Worm (Caenorhabditis elegans) whole organism, L4 larva: Measurements from ENCODE around the gene Y53C12B.1.

ENCODE experiments used
- T26A8.4 ChIP-seq: fragments of 200-800 bp; sonication (Bioruptor generic); IDR thresholded peaks from 2 replicates; pipeline ENCODE4 v1.3.6; 2022; ENCODE audit warnings: missing genetic modification characterization, missing compliant biosample characterization
- ama-1 ChIP-seq: fragments of 150-350 bp; optimal IDR thresholded peaks from 2 replicates; lab custom pipeline; 2014; ENCODE audit warnings: inconsistent platforms, mixed read lengths
- ceh-44 ChIP-seq: fragments of 200-800 bp; sonication (Bioruptor generic); IDR thresholded peaks from 2 replicates; pipeline ENCODE4 v1.3.6; 2022; ENCODE audit warnings: missing genetic modification reagents, missing genetic modification characterization, missing compliant biosample characterization
- ceh-82 ChIP-seq: sonication (generic microtip); optimal IDR thresholded peaks from 2 replicates; lab custom pipeline; 2017; ENCODE audit warnings: missing biosample characterization, missing genetic modification characterization
- ces-1 ChIP-seq: fragments of 150-350 bp; sonication (generic microtip); optimal IDR thresholded peaks from 4 replicates; lab custom pipeline; 2014; ENCODE audit warnings: missing biosample characterization, missing genetic modification reagents, missing genetic modification characterization
- dve-1 ChIP-seq: sonication (generic microtip); optimal IDR thresholded peaks from 2 replicates; lab custom pipeline; 2017; ENCODE audit warnings: antibody characterized with exemption, mild to moderate bottlenecking, missing genetic modification characterization, missing compliant biosample characterization; ENCODE audit not compliant: insufficient read depth
- lin-29 ChIP-seq: fragments of 200-800 bp; sonication (Bioruptor generic); IDR thresholded peaks from 2 replicates; pipeline ENCODE4 v1.3.6; 2022; ENCODE audit warnings: missing genetic modification reagents, missing genetic modification characterization, missing compliant biosample characterization
- lin-38 ChIP-seq: fragments of 200-800 bp; sonication (Bioruptor generic); IDR thresholded peaks from 2 replicates; pipeline ENCODE4 v1.3.6; 2022; ENCODE audit warnings: missing genetic modification reagents, missing genetic modification characterization, missing compliant biosample characterization
- lir-3 ChIP-seq: sonication (generic microtip); optimal IDR thresholded peaks from 2 replicates; lab custom pipeline; 2016; ENCODE audit warnings: mild to moderate bottlenecking, missing genetic modification characterization, missing compliant biosample characterization
- mep-1 ChIP-seq: fragments of 150-350 bp; sonication (generic microtip); optimal IDR thresholded peaks from 3 replicates; lab custom pipeline; 2014; ENCODE audit warnings: missing biosample characterization, missing genetic modification characterization
- nhr-237 ChIP-seq: sonication (generic microtip); optimal IDR thresholded peaks from 2 replicates; lab custom pipeline; 2017; ENCODE audit warnings: missing biosample characterization, missing genetic modification characterization
- nhr-6 ChIP-seq: fragments of 150-350 bp; optimal IDR thresholded peaks from 2 replicates; lab custom pipeline; 2014; ENCODE audit warnings: missing biosample characterization, missing genetic modification characterization
- nhr-77 ChIP-seq: fragments of 150-350 bp; optimal IDR thresholded peaks from 2 replicates; lab custom pipeline; 2014; ENCODE audit warnings: missing biosample characterization, missing genetic modification characterization
- pqm-1 ChIP-seq: sonication (generic microtip); optimal IDR thresholded peaks from 2 replicates; lab custom pipeline; 2017; ENCODE audit warnings: missing biosample characterization, missing genetic modification characterization
- saeg-2 ChIP-seq: fragments of 200-800 bp; sonication (Bioruptor generic); IDR thresholded peaks from 2 replicates; pipeline ENCODE4 v1.3.6; 2022; ENCODE audit warnings: missing genetic modification reagents, missing genetic modification characterization, missing compliant biosample characterization
- sdz-12 ChIP-seq: fragments of 200-800 bp; sonication (Bioruptor generic); optimal IDR thresholded peaks from 2 replicates; lab custom pipeline; 2018; ENCODE audit warnings: mild to moderate bottlenecking, missing genetic modification characterization, missing compliant biosample characterization
- unc-130 ChIP-seq: sonication (generic microtip); optimal IDR thresholded peaks from 2 replicates; lab custom pipeline; 2016; ENCODE audit warnings: missing genetic modification reagents, missing genetic modification characterization, missing compliant biosample characterization
- unc-62 ChIP-seq, 3 experiments: fragments of 150-350 bp in 1 of 3; sonication (generic microtip); optimal IDR thresholded peaks in 2 of 3; peaks in 1 of 3; 1 replicate in 1 of 3; 2 replicates in 2 of 3; lab custom pipeline; 2014 to 2017; ENCODE audit warnings: missing biosample characterization in 3 of 3, missing genetic modification characterization in 3 of 3, missing genetic modification reagents in 3 of 3, missing genotype in 1 of 3
- zag-1 ChIP-seq: fragments of 150-350 bp; optimal IDR thresholded peaks from 2 replicates; lab custom pipeline; 2014; ENCODE audit warnings: missing biosample characterization, missing genetic modification characterization
- zfp-2 ChIP-seq: sonication (generic microtip); optimal IDR thresholded peaks from 2 replicates; lab custom pipeline; 2016; ENCODE audit warnings: mild to moderate bottlenecking, missing genetic modification characterization, missing compliant biosample characterization
- zfp-3 ChIP-seq: fragments of 200-800 bp; sonication (Bioruptor generic); conservative IDR thresholded peaks from 2 replicates; pipeline ENCODE4 v1.3.6; 2022; ENCODE audit warnings: missing genetic modification reagents, missing genetic modification characterization, missing compliant biosample characterization

Y53C12B.1 gene

DNA sequence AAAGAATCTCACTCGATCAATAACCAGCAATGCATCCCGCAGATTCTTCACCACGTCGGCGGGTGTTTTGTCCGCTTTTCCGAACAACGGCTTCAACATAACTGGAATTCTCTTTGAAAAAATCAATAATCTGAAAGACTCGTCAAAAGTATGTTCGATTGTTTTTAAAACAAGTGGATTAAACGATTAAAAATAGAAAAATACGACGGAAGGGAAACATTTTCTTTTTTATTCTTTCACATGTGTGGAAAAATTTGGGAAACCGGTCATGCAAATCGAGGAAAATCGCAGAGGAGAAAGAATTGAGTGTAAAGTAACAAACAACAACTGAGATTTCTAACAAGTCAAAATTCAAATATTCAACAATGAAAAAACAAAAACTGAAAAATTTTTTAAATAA is 42.3 kb downstream of the Y53C12B.1 start, which contains the start of gene mop-25.2:
Gene mop-25.2, minus strand, starts transcription at position 101 of the 400 bp plus-strand sequence.
- TF ChIP-seq ama-1 (lab: Kevin White, UChicago): peak; percentile 38
- TF ChIP-seq nhr-6 (tag; lab: Kevin White, UChicago): no peak
- TF ChIP-seq lin-38 (GFP tag; lab: Robert Waterston, UW): 0 out of 2 replicates have a peak, but pooled peaks have one; percentile 26

DNA sequence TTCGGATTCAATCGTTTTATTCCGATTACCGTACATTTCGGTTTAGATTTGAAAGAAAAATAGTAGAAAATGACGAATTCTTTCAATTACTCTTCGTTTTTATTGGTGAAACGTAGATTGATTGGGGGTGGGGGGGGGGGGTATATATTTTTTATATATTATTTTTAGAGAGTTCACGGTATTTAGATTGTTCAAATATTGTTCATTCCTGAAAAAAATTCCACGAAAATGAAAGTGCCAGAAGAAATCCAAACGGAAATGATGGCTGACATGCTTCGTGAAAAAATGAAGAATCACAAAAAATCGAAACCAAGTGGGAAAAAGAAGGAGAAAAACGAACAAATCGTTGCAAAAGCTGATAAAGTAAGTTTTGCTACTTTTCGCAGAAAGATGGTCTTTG is 45.5 kb downstream of the Y53C12B.1 start, which contains the start of the genes Y53C12A.8 and Y53C12A.7:
Gene Y53C12A.8, minus strand, starts transcription at position 101 of the 400 bp plus-strand sequence.
Gene Y53C12A.7, plus strand, starts transcription at position 181 of the 400 bp plus-strand sequence.
- no peak for TF ChIP-seq zfp-3 (GFP tag; lab: Robert Waterston, UW)
- no peak for TF ChIP-seq T26A8.4 (GFP tag; lab: Robert Waterston, UW)
- TF ChIP-seq mep-1 (tag; lab: Kevin White, UChicago): no peak
- TF ChIP-seq unc-130 (GFP tag; lab: Kevin White, UChicago): no peak
- no peak for TF ChIP-seq dve-1 (tag; lab: Kevin White, UChicago)
- no peak for TF ChIP-seq sdz-12
- TF ChIP-seq lin-29 (GFP tag; lab: Robert Waterston, UW): no peak
- TF ChIP-seq saeg-2: no peak
- no peak for TF ChIP-seq pqm-1 (tag; lab: Kevin White, UChicago)
- no peak for TF ChIP-seq nhr-237 (tag; lab: Kevin White, UChicago)
- TF ChIP-seq ceh-82: no peak
- no peak for TF ChIP-seq ceh-44 (GFP tag; lab: Robert Waterston, UW)
- TF ChIP-seq unc-62 (GFP tag; optimal IDR thresholded peaks at IDR 0.05 in 1 of 2; lab: Kevin White, UChicago): no peak
- no peak for TF ChIP-seq unc-62 (tag; optimal IDR thresholded peaks at IDR 0.05; lab: Kevin White, UChicago)
- no peak for TF ChIP-seq zag-1 (tag; lab: Kevin White, UChicago)
- TF ChIP-seq ces-1 (GFP tag; lab: Kevin White, UChicago): no peak
- no peak for TF ChIP-seq nhr-77
- TF ChIP-seq lir-3 (tag; lab: Kevin White, UChicago): no peak
- no peak for TF ChIP-seq zfp-2 (tag; lab: Kevin White, UChicago)

DNA sequence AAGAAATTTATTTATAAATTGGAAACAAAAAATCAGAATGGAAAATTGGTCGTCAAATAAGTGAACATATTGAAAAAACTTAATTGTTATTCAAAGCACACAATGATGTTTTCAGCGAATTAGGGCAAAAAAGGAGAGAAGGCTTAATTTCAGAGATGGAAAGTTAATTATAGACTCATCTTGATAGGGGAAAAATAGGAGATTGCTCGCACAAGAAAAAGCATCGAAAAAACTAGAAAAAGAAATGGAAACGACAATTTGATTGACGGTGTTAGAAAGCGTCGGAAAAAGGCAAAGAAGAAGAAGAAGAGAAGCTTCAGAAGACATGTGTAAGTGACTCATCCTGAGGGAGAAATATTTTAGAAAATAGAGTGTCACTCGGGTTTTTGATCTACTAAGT is 49.9 kb downstream of the Y53C12B.1 start:
- TF ChIP-seq unc-62 (GFP tag; optimal IDR thresholded peaks at IDR 0.05 in 1 of 2; lab: Kevin White, UChicago) (peak in 1 of 2 experiments; percentile 95), unc-62 (tag; optimal IDR thresholded peaks at IDR 0.05; lab: Kevin White, UChicago) (no peak), zag-1 (tag; lab: Kevin White, UChicago) (no peak)
- TF ChIP-seq, all 104 proteins: peak for 1
